Fruit fly (Drosophila melanogaster) whole organism, wandering third instar larva: ENCODE data around the gene comm2.

Experiments
- CG9705 ChIP-seq: fragments of 200-800 bp; sonication (Bioruptor generic); optimal IDR thresholded peaks from 2 replicates; lab custom pipeline; 2018; ENCODE audit warnings: missing biosample characterization, mild to moderate bottlenecking, missing genetic modification characterization
- CrebA ChIP-seq: fragments of 200-800 bp; sonication (Bioruptor generic); optimal IDR thresholded peaks from 2 replicates; lab custom pipeline; 2016; ENCODE audit warnings: missing biosample characterization, mild to moderate bottlenecking, missing genetic modification characterization, borderline replicate concordance
- Dif ChIP-seq: fragments of 200-275, 200-300 bp; sonication (Bioruptor generic); optimal IDR thresholded peaks from 2 replicates; lab custom pipeline; 2018; ENCODE audit warnings: missing biosample characterization, missing genetic modification characterization; ENCODE audit not compliant: partially characterized antibody
- Hr78 ChIP-seq: fragments of >200 bp; optimal IDR thresholded peaks from 2 replicates; lab custom pipeline; 2017; ENCODE audit warnings: missing biosample characterization, missing genetic modification characterization
- Mio ChIP-seq: sonication (Bioruptor generic); optimal IDR thresholded peaks from 2 replicates; lab custom pipeline; 2016; ENCODE audit warnings: missing biosample characterization, missing genetic modification characterization
- Myc ChIP-seq: fragments of >200 bp; optimal IDR thresholded peaks from 2 replicates; lab custom pipeline; 2017
- Sp1 ChIP-seq: fragments of 200-800 bp; sonication (Bioruptor generic); optimal IDR thresholded peaks from 3 replicates; lab custom pipeline; 2019; ENCODE audit warnings: missing biosample characterization, mild to moderate bottlenecking, missing genetic modification characterization, moderate library complexity
- dmrt93B ChIP-seq: fragments of 200-800 bp; sonication (Bioruptor generic); optimal IDR thresholded peaks from 2 replicates; lab custom pipeline; 2018; ENCODE audit warnings: missing biosample characterization, mild to moderate bottlenecking, missing genetic modification characterization
- h ChIP-seq: fragments of 200-800 bp; sonication (Bioruptor generic); optimal IDR thresholded peaks from 3 replicates; lab custom pipeline; 2016; ENCODE audit warnings: missing biosample characterization, mild to moderate bottlenecking, missing genetic modification characterization
- usp ChIP-seq: fragments of >200 bp; optimal IDR thresholded peaks from 2 replicates; lab custom pipeline; 2017; ENCODE audit warnings: missing biosample characterization, missing genetic modification characterization

dm6 chr3L:15672800-15673199 lies 26.9 kb downstream of the comm2 start:
- TF ChIP-seq CG9705 (no peak), dmrt93B (GFP tag; lab: Kevin White, UChicago) (no peak), Dif (GFP tag; lab: Kevin White, UChicago) (no peak), Mio (no peak), h (GFP tag; lab: Kevin White, UChicago) (no peak), Sp1 (no peak), usp (GFP tag; lab: Kevin White, UChicago) (no peak), Hr78 (GFP tag; lab: Kevin White, UChicago) (no peak), CrebA (no peak), Myc (lab: Kevin White, UChicago) (no peak)
